Fruit fly (Drosophila melanogaster): ENCODE measurements around the gene smog.

Gene smog

DNA sequence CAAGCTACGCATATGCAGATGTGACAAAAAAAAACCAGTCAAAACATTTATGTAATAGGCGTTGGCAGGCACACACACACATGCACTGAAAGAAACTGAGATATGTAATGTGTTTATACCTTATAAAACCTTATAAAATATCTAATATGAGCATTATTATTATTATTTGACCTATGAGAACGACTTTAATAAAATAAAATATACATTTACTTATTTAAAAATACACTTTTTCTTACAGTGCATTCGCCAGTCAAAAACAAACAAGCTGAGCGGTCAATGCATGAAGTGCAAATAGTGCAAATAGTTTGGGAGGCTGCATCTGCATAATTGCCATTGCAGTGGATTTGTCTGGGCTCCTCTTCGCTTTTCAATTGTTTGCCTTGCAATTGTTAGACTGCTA lies 55.3 kb downstream of the smog start (continued):
- TF ChIP-seq gro (GFP tag; optimal IDR thresholded peaks at IDR 0.05) (no peak), hth (optimal IDR thresholded peaks at IDR 0.05) (no peak), btn (GFP tag; optimal IDR thresholded peaks at IDR 0.05) (no peak), CG34376 (GFP tag; optimal IDR thresholded peaks at IDR 0.05) (no peak), Ravus (GFP tag; IDR thresholded peaks at IDR 0.05) (no peak), pho (GFP tag; optimal IDR thresholded peaks at IDR 0.05) (no peak), corto (GFP tag; optimal IDR thresholded peaks at IDR 0.05) (no peak), CTCF (GFP tag; optimal IDR thresholded peaks at IDR 0.05) (no peak), wor (GFP tag; IDR thresholded peaks at IDR 0.05) (peak; percentile 71), CG13894 (tag; optimal IDR thresholded peaks at IDR 0.05) (no peak), Fer2 (tag; optimal IDR thresholded peaks at IDR 0.05) (peak; percentile 23), Asciz (GFP tag; optimal IDR thresholded peaks at IDR 0.05) (peak; percentile 82), Meics (GFP tag; optimal IDR thresholded peaks at IDR 0.05) (peak; percentile 54), Hr51 (GFP tag; optimal IDR thresholded peaks at IDR 0.05) (peak in 1 of 2 experiments; percentile 95), CG2712 (tag; optimal IDR thresholded peaks at IDR 0.05) (peak; percentile 78), Sry-β (GFP tag; optimal IDR thresholded peaks at IDR 0.05) (no peak), fru (optimal IDR thresholded peaks at IDR 0.05) (no peak), CG11093 (GFP tag; IDR thresholded peaks at IDR 0.05) (0 out of 3 replicates have a peak, but pooled peaks have one; percentile 17), CG7745 (tag; optimal IDR thresholded peaks at IDR 0.05) (no peak), ato (GFP tag; IDR thresholded peaks at IDR 0.05; ENCODE audit: partially characterized antibody) (no peak), Max (GFP tag; optimal IDR thresholded peaks at IDR 0.05) (peak; percentile 54), NFAT (GFP tag; IDR thresholded peaks at IDR 0.05) (no peak), Ada2b (GFP tag; IDR thresholded peaks at IDR 0.05) (peak; percentile 83), CG11398 (GFP tag; optimal IDR thresholded peaks at IDR 0.05) (no peak), CG7839 (tag; optimal IDR thresholded peaks at IDR 0.05) (peak; percentile 70), Dll (GFP tag; IDR thresholded peaks at IDR 0.05; ENCODE audit: partially characterized antibody) (no peak), hb (GFP tag; IDR thresholded peaks at IDR 0.05; ENCODE audit: partially characterized antibody) (no peak), klu (GFP tag; IDR thresholded peaks at IDR 0.05) (no peak), CG2889 (GFP tag; IDR thresholded peaks at IDR 0.05) (peak; percentile 47; the same call in 1 of the 3 replicates), CG9876 (GFP tag; optimal IDR thresholded peaks at IDR 0.05) (no peak), CG6791 (GFP tag; IDR thresholded peaks at IDR 0.05; ENCODE audit: partially characterized antibody) (no peak), dmrt11E (tag; optimal IDR thresholded peaks at IDR 0.05) (peak; percentile 7), tin (GFP tag; optimal IDR thresholded peaks at IDR 0.05) (peak; percentile 53), CG14014 (GFP tag; IDR thresholded peaks at IDR 0.05) (peak; percentile 49; the same call in 1 of the 2 replicates), tup (GFP tag; optimal IDR thresholded peaks at IDR 0.05) (no peak), Hmr (GFP tag; optimal IDR thresholded peaks at IDR 0.05) (peak; percentile 44), Gug (GFP tag; IDR thresholded peaks at IDR 0.05) (no peak), CG4707 (GFP tag; optimal IDR thresholded peaks at IDR 0.05) (peak; percentile 27), cad (GFP tag; optimal IDR thresholded peaks at IDR 0.05) (no peak), CG13123 (GFP tag; optimal IDR thresholded peaks at IDR 0.05) (no peak), bowl (GFP tag; IDR thresholded peaks at IDR 0.05) (peak; percentile 65; the same call in 1 of the 2 replicates), h (optimal IDR thresholded peaks at IDR 0.05) (no peak), CG30403 (GFP tag; optimal IDR thresholded peaks at IDR 0.05) (peak; percentile 69), lab (GFP tag; optimal IDR thresholded peaks at IDR 0.05) (peak; percentile 69), az2 (GFP tag; optimal IDR thresholded peaks at IDR 0.05) (peak; percentile 74), cg (GFP tag; optimal IDR thresholded peaks at IDR 0.05) (no peak), slbo (GFP tag; IDR thresholded peaks at IDR 0.05) (peak; percentile 49; the same call in 1 of the 2 replicates), grn (GFP tag; optimal IDR thresholded peaks at IDR 0.05) (no peak), dmrt99B (tag; optimal IDR thresholded peaks at IDR 0.05) (peak; percentile 93), CG2678 (tag; optimal IDR thresholded peaks at IDR 0.05) (peak; percentile 84), CG15514 (GFP tag; optimal IDR thresholded peaks at IDR 0.05) (peak; percentile 9), jing (GFP tag; optimal IDR thresholded peaks at IDR 0.05) (peak; percentile 56)
